Fruit fly (Drosophila melanogaster) whole organism, embryonic: ENCODE results near the gene CG2247.

ENCODE experiments used
- Antp ChIP-seq: fragments of 200-800 bp; sonication (Bioruptor generic); optimal IDR thresholded peaks from 3 replicates; lab custom pipeline; 2016; ENCODE audit warnings: missing biosample characterization, missing genetic modification characterization
- Awh ChIP-seq: fragments of 200-800 bp; sonication (Bioruptor generic); IDR thresholded peaks from 2 replicates; pipeline ENCODE4, ENCODE4 v1.3.6; 2022; ENCODE audit warnings: missing biosample characterization, missing genetic modification characterization
- B-H1 ChIP-seq: fragments of 200-800 bp; sonication (Bioruptor generic); IDR thresholded peaks from 3 replicates; pipeline ENCODE4 v1.3.6; 2022; ENCODE audit warnings: missing biosample characterization, missing genetic modification characterization
- BEAF-32 ChIP-seq: fragments of 200-800 bp; sonication (Bioruptor generic); optimal IDR thresholded peaks from 3 replicates; lab custom pipeline; 2017; ENCODE audit warnings: missing biosample characterization, missing genetic modification characterization, mild to moderate bottlenecking, moderate library complexity, missing genetic modification reagents
- CG11695 ChIP-seq: fragments of 200-800 bp; sonication (Bioruptor generic); IDR thresholded peaks from 3 replicates; pipeline ENCODE4 v1.3.6; 2022; ENCODE audit warnings: missing biosample characterization, missing genetic modification characterization
- CG12744 ChIP-seq: fragments of 200-800 bp; sonication (Bioruptor generic); optimal IDR thresholded peaks from 2 replicates; lab custom pipeline; 2016; ENCODE audit warnings: missing biosample characterization, missing genetic modification characterization
- CG14667 ChIP-seq: fragments of 200-800 bp; sonication (Bioruptor generic); IDR thresholded peaks from 2 replicates; pipeline ENCODE4 v1.3.6; 2022; ENCODE audit warnings: missing biosample characterization, missing genetic modification characterization
- CG15696 ChIP-seq: fragments of 200-800 bp; sonication (Bioruptor generic); optimal IDR thresholded peaks from 2 replicates; lab custom pipeline; 2019; ENCODE audit warnings: missing biosample characterization, mild to moderate bottlenecking, missing genetic modification characterization, moderate library complexity
- CG17359 ChIP-seq: fragments of 200-800 bp; sonication (Bioruptor generic); optimal IDR thresholded peaks from 3 replicates; lab custom pipeline; 2018; ENCODE audit warnings: missing biosample characterization, mild to moderate bottlenecking, missing genetic modification characterization, moderate library complexity
- CG17829 ChIP-seq: fragments of 200-800 bp; optimal IDR thresholded peaks from 2 replicates; lab custom pipeline; 2019; ENCODE audit warnings: missing biosample characterization, mild to moderate bottlenecking, missing genetic modification characterization, moderate library complexity
- CG3065 ChIP-seq: fragments of 200-800 bp; sonication (Bioruptor generic); optimal IDR thresholded peaks from 2 replicates; lab custom pipeline; 2016; ENCODE audit warnings: missing biosample characterization, missing genetic modification characterization
- CG31441 ChIP-seq: fragments of 200-800 bp; sonication (Bioruptor generic); IDR thresholded peaks from 2 replicates; pipeline ENCODE4 v1.3.6; 2022; ENCODE audit warnings: missing biosample characterization, missing genetic modification characterization
- CG32767 ChIP-seq: fragments of 200-800 bp; sonication (Bioruptor generic); IDR thresholded peaks from 2 replicates; pipeline ENCODE4 v1.3.6; 2022; ENCODE audit warnings: missing biosample characterization, missing genetic modification characterization
- CG4404 ChIP-seq: fragments of 200-800 bp; sonication (Bioruptor generic); IDR thresholded peaks from 2 replicates; pipeline ENCODE4 v1.3.6; 2022; ENCODE audit warnings: missing biosample characterization, missing genetic modification characterization
- CG5180 ChIP-seq: fragments of 200-800 bp; sonication (Bioruptor generic); optimal IDR thresholded peaks from 3 replicates; lab custom pipeline; 2017; ENCODE audit warnings: missing biosample characterization, missing genetic modification characterization, mild to moderate bottlenecking, moderate library complexity, missing genetic modification reagents
- CG5953 ChIP-seq: fragments of 200-800 bp; sonication (Bioruptor generic); IDR thresholded peaks from 2 replicates; pipeline ENCODE4 v1.3.6; 2022; ENCODE audit warnings: missing biosample characterization, missing genetic modification characterization
- CG6175 ChIP-seq: fragments of 200-800 bp; sonication (Bioruptor generic); IDR thresholded peaks from 3 replicates; pipeline ENCODE4 v1.3.6; 2022; ENCODE audit warnings: missing biosample characterization, missing genetic modification characterization
- CG6654 ChIP-seq: fragments of 200-800 bp; sonication (Bioruptor generic); optimal IDR thresholded peaks from 2 replicates; lab custom pipeline; 2017; ENCODE audit warnings: missing biosample characterization, mild to moderate bottlenecking, missing genetic modification characterization
- CG8281 ChIP-seq: fragments of 200-800 bp; sonication (Bioruptor generic); optimal IDR thresholded peaks from 2 replicates; lab custom pipeline; 2018; ENCODE audit warnings: missing biosample characterization, mild to moderate bottlenecking, missing genetic modification characterization, moderate library complexity
- CG9215 ChIP-seq: fragments of 200-800 bp; sonication (Bioruptor generic); IDR thresholded peaks from 2 replicates; pipeline ENCODE4 v1.3.6; 2022; ENCODE audit warnings: missing biosample characterization, missing genetic modification characterization
- Dip3 ChIP-seq: fragments of 200-800 bp; sonication (Bioruptor generic); optimal IDR thresholded peaks from 3 replicates; lab custom pipeline; 2016; ENCODE audit warnings: missing biosample characterization, missing genetic modification characterization
- Fer3 ChIP-seq: fragments of 200-800 bp; sonication (Bioruptor generic); optimal IDR thresholded peaks from 2 replicates; lab custom pipeline; 2018; ENCODE audit warnings: missing biosample characterization, mild to moderate bottlenecking, missing genetic modification characterization, moderate library complexity
- Hr51 ChIP-seq, 2 experiments: fragments of 200-800 bp; sonication (Bioruptor generic); optimal IDR thresholded peaks; 2 replicates in 1 of 2; 3 replicates in 1 of 2; lab custom pipeline; 2016 to 2018; ENCODE audit warnings: missing biosample characterization in 2 of 2, missing genetic modification characterization in 2 of 2, mild to moderate bottlenecking in 1 of 2, moderate library complexity in 1 of 2
- Myb ChIP-seq: fragments of 200-800 bp; sonication (Bioruptor generic); optimal IDR thresholded peaks from 2 replicates; lab custom pipeline; 2016; ENCODE audit warnings: missing biosample characterization, missing genetic modification characterization
- NK7.1 ChIP-seq: fragments of 200-800 bp; sonication (Bioruptor generic); optimal IDR thresholded peaks from 3 replicates; lab custom pipeline; 2016; ENCODE audit warnings: missing biosample characterization, missing genetic modification characterization
- NfI ChIP-seq: fragments of 200-800 bp; sonication (Bioruptor generic); optimal IDR thresholded peaks from 3 replicates; lab custom pipeline; 2018; ENCODE audit warnings: missing biosample characterization, mild to moderate bottlenecking, missing genetic modification characterization, moderate library complexity
- Scr ChIP-seq: fragments of 200-800 bp; sonication (Bioruptor generic); IDR thresholded peaks from 2 replicates; pipeline ENCODE4 v1.3.6; 2022; ENCODE audit warnings: missing biosample characterization, missing genetic modification characterization; ENCODE audit not compliant: partially characterized antibody
- Spps ChIP-seq: fragments of 200-800 bp; sonication (Bioruptor generic); optimal IDR thresholded peaks from 2 replicates; lab custom pipeline; 2018; ENCODE audit warnings: missing biosample characterization, mild to moderate bottlenecking, missing genetic modification characterization
- Ssrp ChIP-seq: fragments of 200-800 bp; sonication (Bioruptor generic); optimal IDR thresholded peaks from 2 replicates; lab custom pipeline; 2018; ENCODE audit warnings: missing biosample characterization, mild to moderate bottlenecking, missing genetic modification characterization, moderate library complexity
- Usf ChIP-seq: fragments of 200-800 bp; sonication (Bioruptor generic); optimal IDR thresholded peaks from 2 replicates; lab custom pipeline; 2017; ENCODE audit warnings: missing genotype, missing biosample characterization, missing genetic modification characterization
- YL-1 ChIP-seq: fragments of 200-800 bp; sonication (Bioruptor generic); optimal IDR thresholded peaks from 3 replicates; lab custom pipeline; 2017; ENCODE audit warnings: missing biosample characterization, mild to moderate bottlenecking, missing genetic modification characterization
- ac ChIP-seq: fragments of 200-800 bp; sonication (Bioruptor generic); optimal IDR thresholded peaks from 3 replicates; lab custom pipeline; 2017; ENCODE audit warnings: missing biosample characterization, mild to moderate bottlenecking, missing genetic modification characterization
- amos ChIP-seq: fragments of 200-800 bp; sonication (Bioruptor generic); IDR thresholded peaks from 2 replicates; pipeline ENCODE4 v1.3.6; 2022; ENCODE audit warnings: missing biosample characterization, missing genetic modification characterization; ENCODE audit not compliant: partially characterized antibody
- ase ChIP-seq: fragments of 200-800 bp; sonication (Bioruptor generic); IDR thresholded peaks from 3 replicates; pipeline ENCODE4 v1.3.6; 2022; ENCODE audit warnings: missing biosample characterization, missing genetic modification characterization
- da ChIP-seq: fragments of 200-800 bp; sonication (Bioruptor generic); optimal IDR thresholded peaks from 2 replicates; lab custom pipeline; 2016; ENCODE audit warnings: missing biosample characterization, missing genetic modification characterization
- gem ChIP-seq: fragments of 200-800 bp; sonication (Bioruptor generic); optimal IDR thresholded peaks from 2 replicates; lab custom pipeline; 2019; ENCODE audit warnings: missing biosample characterization, mild to moderate bottlenecking, missing genetic modification characterization, moderate library complexity
- ind ChIP-seq: fragments of 200-800 bp; sonication (Bioruptor generic); optimal IDR thresholded peaks from 3 replicates; lab custom pipeline; 2016; ENCODE audit warnings: missing biosample characterization, missing genetic modification characterization
- lbe ChIP-seq: fragments of 200-800 bp; sonication (Bioruptor generic); optimal IDR thresholded peaks from 2 replicates; lab custom pipeline; 2016; ENCODE audit warnings: missing biosample characterization, mild to moderate bottlenecking, missing genetic modification characterization
- mam ChIP-seq: fragments of 200-800 bp; sonication (Bioruptor generic); optimal IDR thresholded peaks from 3 replicates; lab custom pipeline; 2016; ENCODE audit warnings: missing biosample characterization, missing genetic modification characterization
- nau ChIP-seq: fragments of 200-800 bp; sonication (Bioruptor generic); optimal IDR thresholded peaks from 3 replicates; lab custom pipeline; 2017; ENCODE audit warnings: missing biosample characterization, mild to moderate bottlenecking, missing genetic modification characterization, missing genetic modification reagents
- p53 ChIP-seq: fragments of 200-800 bp; sonication (Bioruptor generic); optimal IDR thresholded peaks from 2 replicates; lab custom pipeline; 2016; ENCODE audit warnings: missing biosample characterization, missing genetic modification characterization
- pho ChIP-seq: fragments of 200-800 bp; sonication (Bioruptor generic); optimal IDR thresholded peaks from 2 replicates; lab custom pipeline; 2016; ENCODE audit warnings: missing biosample characterization, missing genetic modification characterization
- ro ChIP-seq: fragments of 200-800 bp; sonication (Bioruptor generic); IDR thresholded peaks from 2 replicates; pipeline ENCODE4 v1.3.6; 2022; ENCODE audit warnings: missing biosample characterization, missing genetic modification characterization
- slp2 ChIP-seq: fragments of 200-800 bp; sonication (Bioruptor generic); optimal IDR thresholded peaks from 2 replicates; lab custom pipeline; 2016; ENCODE audit warnings: missing biosample characterization, missing genetic modification characterization
- so ChIP-seq: fragments of 200-800 bp; sonication (Bioruptor generic); IDR thresholded peaks from 3 replicates; pipeline ENCODE4 v1.3.6; 2022; ENCODE audit warnings: missing biosample characterization, missing genetic modification characterization
- trh ChIP-seq: fragments of 200-800 bp; sonication (Bioruptor generic); optimal IDR thresholded peaks from 2 replicates; lab custom pipeline; 2016; ENCODE audit warnings: missing biosample characterization, missing genetic modification characterization
- tx ChIP-seq: fragments of 200-800 bp; sonication (Bioruptor generic); optimal IDR thresholded peaks from 2 replicates; lab custom pipeline; 2016; ENCODE audit warnings: missing biosample characterization, missing genetic modification characterization

Gene CG2247

dm6 chrX:11580200-11580840, 31.1 kb downstream of the CG2247 start, which contains the start of gene nod (continued):
- peak; percentile 42 for TF ChIP-seq CG3065 (GFP tag; lab: Kevin White, UChicago)
- peak; percentile 32; the same call in 1 of the 2 replicates for TF ChIP-seq CG5953 (GFP tag; lab: Robert Waterston, UW)
- peak; percentile 62 for TF ChIP-seq pho (GFP tag; lab: Kevin White, UChicago)
- TF ChIP-seq CG12744: peak; percentile 53
- no peak for TF ChIP-seq Usf (GFP tag; lab: Kevin White, UChicago)
- TF ChIP-seq CG5180 (GFP tag; lab: Kevin White, UChicago): no peak
- no peak for TF ChIP-seq ase
- TF ChIP-seq NK7.1 (GFP tag; lab: Kevin White, UChicago): peak; percentile 12
- TF ChIP-seq B-H1 (GFP tag; lab: Robert Waterston, UW): 0 out of 3 replicates have a peak, but pooled peaks have one; percentile 18
- peak; percentile 69 for TF ChIP-seq CG17359
- peak; percentile 35 for TF ChIP-seq tx (GFP tag; lab: Kevin White, UChicago)
- TF ChIP-seq so (GFP tag; lab: Robert Waterston, UW): 0 out of 3 replicates have a peak, but pooled peaks have one; percentile 29
- TF ChIP-seq p53 (GFP tag; lab: Kevin White, UChicago): peak; percentile 61
- no peak for TF ChIP-seq CG6175 (GFP tag; lab: Robert Waterston, UW)
- TF ChIP-seq Dip3: peak; percentile 46
- peak; percentile 81 for TF ChIP-seq BEAF-32 (GFP tag; lab: Kevin White, UChicago)
- no peak for TF ChIP-seq CG14667 (GFP tag; lab: Robert Waterston, UW)
- TF ChIP-seq nau (GFP tag; lab: Kevin White, UChicago): no peak
- TF ChIP-seq lbe (GFP tag; lab: Kevin White, UChicago): no peak
- peak; percentile 18 for TF ChIP-seq trh
- TF ChIP-seq ind: peak; percentile 54
- peak; percentile 40; the same call in 1 of the 2 replicates for TF ChIP-seq CG9215
- peak; percentile 97 for TF ChIP-seq Myb (GFP tag; lab: Kevin White, UChicago)
- peak; percentile 53; the same call in 1 of the 2 replicates for TF ChIP-seq CG31441 (GFP tag; lab: Robert Waterston, UW)
- peak; percentile 64 for TF ChIP-seq NfI
- TF ChIP-seq YL-1: peak; percentile 1
- no peak for TF ChIP-seq ro (GFP tag; lab: Robert Waterston, UW)
- peak; percentile 41 for TF ChIP-seq CG15696 (tag; lab: Kevin White, UChicago)
- TF ChIP-seq ac (GFP tag; lab: Kevin White, UChicago): no peak
- TF ChIP-seq CG8281 (tag; lab: Kevin White, UChicago): no peak
- peak; percentile 76 for TF ChIP-seq CG11695 (GFP tag; lab: Robert Waterston, UW)
- peak; percentile 63 for TF ChIP-seq slp2
- peak; percentile 13 for TF ChIP-seq Spps
- peak; percentile 66 for TF ChIP-seq amos (GFP tag; lab: Robert Waterston, UW)
- peak; percentile 75 for TF ChIP-seq Antp (GFP tag; lab: Kevin White, UChicago)
- peak; percentile 43 for TF ChIP-seq Ssrp (tag; lab: Kevin White, UChicago)
- TF ChIP-seq Scr (GFP tag; lab: Robert Waterston, UW): peak; percentile 71
- TF ChIP-seq Awh (GFP tag; lab: Robert Waterston, UW): 0 out of 2 replicates have a peak, but pooled peaks have one; percentile 37
- peak; percentile 48 for TF ChIP-seq Fer3 (tag; lab: Kevin White, UChicago)
- peak; percentile 33; the same call in 1 of the 2 replicates for TF ChIP-seq CG32767
- no peak for TF ChIP-seq CG6654 (GFP tag; lab: Kevin White, UChicago)
- TF ChIP-seq CG17829 (tag; lab: Kevin White, UChicago): peak; percentile 55
- peak; percentile 81 for TF ChIP-seq mam (GFP tag; lab: Kevin White, UChicago)
- TF ChIP-seq da (GFP tag; lab: Kevin White, UChicago): no peak
- TF ChIP-seq gem: peak; percentile 75
- TF ChIP-seq CG4404 (GFP tag; lab: Robert Waterston, UW): peak; percentile 42
- TF ChIP-seq Hr51 (GFP tag; optimal IDR thresholded peaks at IDR 0.05; lab: Kevin White, UChicago): peak; percentile 46 to 58
